Worm (Caenorhabditis elegans) whole organism, L4/young adult: ENCODE results near the gene clec-59.

ENCODE experiments used
- W03F9.2 ChIP-seq: fragments of 150-350 bp; optimal IDR thresholded peaks from 2 replicates; lab custom pipeline; 2014; ENCODE audit warnings: missing biosample characterization, missing genetic modification characterization
- dao-5 ChIP-seq: sonication (generic microtip); optimal IDR thresholded peaks from 2 replicates; lab custom pipeline; 2016; ENCODE audit warnings: missing genotype, missing genetic modification characterization, moderate library complexity, missing compliant biosample characterization
- him-1 ChIP-seq: sonication (generic microtip); optimal IDR thresholded peaks from 2 replicates; lab custom pipeline; 2016; ENCODE audit warnings: missing genotype, missing genetic modification reagents, missing genetic modification characterization, missing compliant biosample characterization

DNA sequence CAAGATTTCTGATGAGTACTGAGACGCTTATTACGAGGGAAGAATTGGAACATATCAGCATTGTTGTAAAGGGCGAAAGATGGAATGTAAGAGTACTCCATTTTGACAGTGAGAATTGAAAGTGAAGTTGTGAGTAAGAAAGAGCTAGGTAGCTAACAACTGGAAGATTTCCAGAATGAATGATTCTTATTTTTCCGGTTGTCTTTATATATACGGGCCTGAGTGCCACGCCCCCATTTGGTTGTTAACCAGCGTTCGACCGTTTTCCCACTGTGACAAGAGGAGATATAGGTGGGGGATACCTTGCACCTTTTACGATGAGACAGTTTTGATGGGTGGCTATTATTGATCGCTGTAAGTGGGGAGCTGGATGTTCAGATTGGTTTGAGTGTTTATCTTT, 8.0 kb downstream of the clec-59 start, which contains the start of gene ZK666.1:
- TF ChIP-seq W03F9.2 (no peak), him-1 (tag; lab: Kevin White, UChicago) (no peak), dao-5 (no peak)
